Worm (Caenorhabditis elegans) whole organism, L1 larva: ENCODE data around the gene fbxa-120.
"Not testable (repeated sequence)": the region's sequence is repeated elsewhere in the genome, so short reads cannot be mapped to it uniquely, and the experiment has no call there.

Experiments used
- F16B12.6 ChIP-seq: fragments of 150-350 bp; optimal IDR thresholded peaks from 2 replicates; lab custom pipeline; 2014; ENCODE audit warnings: missing biosample characterization, missing genetic modification characterization
- Y116A8C.19 ChIP-seq: sonication (generic microtip); optimal IDR thresholded peaks from 2 replicates; lab custom pipeline; 2016; ENCODE audit warnings: missing compliant biosample characterization, missing genetic modification characterization, borderline replicate concordance
- aha-1 ChIP-seq: fragments of 150-350 bp; optimal IDR thresholded peaks from 2 replicates; lab custom pipeline; 2014; ENCODE audit warnings: missing biosample characterization, missing genetic modification characterization
- alr-1 ChIP-seq: fragments of 200-800 bp; sonication (Bioruptor generic); optimal IDR thresholded peaks from 2 replicates; lab custom pipeline; 2018; ENCODE audit warnings: borderline replicate concordance, mild to moderate bottlenecking, missing genetic modification characterization, missing compliant biosample characterization
- ceh-8 ChIP-seq: fragments of 200-800 bp; sonication (Bioruptor generic); optimal IDR thresholded peaks from 2 replicates; lab custom pipeline; 2018; ENCODE audit warnings: mild to moderate bottlenecking, missing genetic modification characterization, moderate library complexity, missing compliant biosample characterization
- ceh-82 ChIP-seq, 3 experiments: fragments of 150-350 bp in 1 of 3; sonication (generic microtip) in 2 of 3; optimal IDR thresholded peaks; 2 replicates each; lab custom pipeline; 2014 to 2017; ENCODE audit warnings: missing biosample characterization in 3 of 3, missing genetic modification characterization in 3 of 3
- ceh-88 ChIP-seq: fragments of 200-800 bp; sonication (Bioruptor generic); IDR thresholded peaks from 2 replicates; pipeline ENCODE4 v1.3.6; 2022; ENCODE audit warnings: missing genetic modification characterization, missing compliant biosample characterization
- ceh-90 ChIP-seq: sonication (generic microtip); optimal IDR thresholded peaks from 2 replicates; lab custom pipeline; 2016; ENCODE audit warnings: missing genetic modification characterization, missing compliant biosample characterization
- ces-1 ChIP-seq: fragments of 150-350 bp; optimal IDR thresholded peaks from 2 replicates; lab custom pipeline; 2014; ENCODE audit warnings: missing biosample characterization, missing genetic modification reagents, missing genetic modification characterization
- dpl-1 ChIP-seq, 3 experiments: fragments of 150-350 bp in 2 of 3; sonication (generic microtip) in 1 of 3; optimal IDR thresholded peaks; 2 replicates each; lab custom pipeline; 2014 to 2017; ENCODE audit warnings: missing biosample characterization in 3 of 3, missing genetic modification characterization in 3 of 3, missing genetic modification reagents in 3 of 3
- dsc-1 ChIP-seq: sonication (generic microtip); optimal IDR thresholded peaks from 2 replicates; lab custom pipeline; 2016; ENCODE audit warnings: mild to moderate bottlenecking, missing genetic modification characterization, missing compliant biosample characterization
- efl-3 ChIP-seq: fragments of 200-800 bp; sonication (Bioruptor generic); optimal IDR thresholded peaks from 2 replicates; lab custom pipeline; 2018; ENCODE audit warnings: mild to moderate bottlenecking, missing genetic modification characterization, missing compliant biosample characterization
- egl-27 ChIP-seq, 2 experiments: fragments of 150-350 bp in 1 of 2; sonication (generic microtip); optimal IDR thresholded peaks; 3 replicates each; lab custom pipeline; 2017 to 2018; ENCODE audit warnings: missing biosample characterization in 2 of 2, missing genetic modification characterization in 2 of 2, missing genetic modification reagents in 2 of 2
- fkh-4 ChIP-seq: sonication (generic microtip); optimal IDR thresholded peaks from 2 replicates; lab custom pipeline; 2016; ENCODE audit warnings: missing compliant biosample characterization, missing genetic modification characterization, borderline replicate concordance
- grh-1 ChIP-seq: fragments of 200-800 bp; sonication (Bioruptor generic); IDR thresholded peaks from 2 replicates; pipeline ENCODE4 v1.3.6; 2022; ENCODE audit warnings: missing genetic modification reagents, missing genetic modification characterization, missing compliant biosample characterization
- hlh-4 ChIP-seq: sonication (generic microtip); optimal IDR thresholded peaks from 2 replicates; lab custom pipeline; 2016; ENCODE audit warnings: mild to moderate bottlenecking, missing genetic modification characterization, missing compliant biosample characterization
- hpl-2 ChIP-seq: fragments of 150-350 bp; optimal IDR thresholded peaks from 2 replicates; lab custom pipeline; 2014; ENCODE audit warnings: missing biosample characterization, missing genetic modification reagents, missing genetic modification characterization
- irx-1 ChIP-seq: sonication (generic microtip); optimal IDR thresholded peaks from 2 replicates; lab custom pipeline; 2016; ENCODE audit warnings: missing genetic modification characterization, missing compliant biosample characterization
- jun-1 ChIP-seq: fragments of 150-350 bp; optimal IDR thresholded peaks from 2 replicates; lab custom pipeline; 2014; ENCODE audit warnings: missing biosample characterization, missing genetic modification reagents, missing genetic modification characterization
- lin-35 ChIP-seq, 2 experiments: fragments of 150-350 bp; optimal IDR thresholded peaks; 2 replicates each; lab custom pipeline; 2014; ENCODE audit warnings: missing biosample characterization in 2 of 2, missing genetic modification characterization in 2 of 2, missing genetic modification reagents in 2 of 2
- lsy-2 ChIP-seq, 2 experiments: fragments of 150-350 bp; optimal IDR thresholded peaks; 2 replicates each; lab custom pipeline; 2014; ENCODE audit warnings: missing biosample characterization in 2 of 2, missing genetic modification characterization in 2 of 2
- mef-2 ChIP-seq: fragments of 150-350 bp; optimal IDR thresholded peaks from 2 replicates; lab custom pipeline; 2014; ENCODE audit warnings: missing biosample characterization, missing genetic modification characterization
- mep-1 ChIP-seq: fragments of 150-350 bp; optimal IDR thresholded peaks from 2 replicates; lab custom pipeline; 2014; ENCODE audit warnings: missing biosample characterization, missing genetic modification characterization
- nhr-12 ChIP-seq: sonication (generic microtip); optimal IDR thresholded peaks from 2 replicates; lab custom pipeline; 2017; ENCODE audit warnings: missing biosample characterization, missing genetic modification characterization
- nhr-19 ChIP-seq: fragments of 200-800 bp; sonication (Bioruptor generic); conservative IDR thresholded peaks from 2 replicates; pipeline ENCODE4 v1.3.6; 2022; ENCODE audit warnings: missing genetic modification characterization, missing compliant biosample characterization
- nhr-47 ChIP-seq: sonication (generic microtip); optimal IDR thresholded peaks from 2 replicates; lab custom pipeline; 2016; ENCODE audit warnings: mild to moderate bottlenecking, missing genetic modification characterization, moderate library complexity, missing compliant biosample characterization
- nhr-71 ChIP-seq: sonication (generic microtip); optimal IDR thresholded peaks from 2 replicates; lab custom pipeline; 2016; ENCODE audit warnings: mild to moderate bottlenecking, missing genetic modification characterization, moderate library complexity, missing compliant biosample characterization
- nhr-85 ChIP-seq: sonication (generic microtip); peaks from one replicate; lab custom pipeline; 2016; ENCODE audit warnings: missing genetic modification characterization, inconsistent platforms, missing compliant biosample characterization
- nhr-90 ChIP-seq: sonication (generic microtip); optimal IDR thresholded peaks from 2 replicates; lab custom pipeline; 2016; ENCODE audit warnings: mild to moderate bottlenecking, missing genetic modification characterization, missing compliant biosample characterization; ENCODE audit not compliant: poor library complexity
- pag-3 ChIP-seq: sonication (generic microtip); optimal IDR thresholded peaks from 2 replicates; lab custom pipeline; 2017; ENCODE audit warnings: missing genetic modification characterization, mild to moderate bottlenecking, missing compliant biosample characterization, antibody characterized with exemption, borderline replicate concordance; ENCODE audit not compliant: insufficient read depth
- rnt-1 ChIP-seq: sonication (generic microtip); optimal IDR thresholded peaks from 2 replicates; lab custom pipeline; 2016; ENCODE audit warnings: mild to moderate bottlenecking, missing genetic modification characterization, moderate library complexity, missing compliant biosample characterization
- skn-1 ChIP-seq: fragments of 150-350 bp; optimal IDR thresholded peaks from 2 replicates; lab custom pipeline; 2014; ENCODE audit warnings: missing biosample characterization, missing genetic modification characterization
- snpc-4 ChIP-seq: fragments of 150-350 bp; optimal IDR thresholded peaks from 2 replicates; lab custom pipeline; 2014; ENCODE audit warnings: missing biosample characterization, missing genetic modification characterization
- snu-23 ChIP-seq: sonication (generic microtip); optimal IDR thresholded peaks from 2 replicates; lab custom pipeline; 2016; ENCODE audit warnings: missing genetic modification characterization, missing compliant biosample characterization
- sox-4 ChIP-seq: sonication (generic microtip); optimal IDR thresholded peaks from 2 replicates; lab custom pipeline; 2016; ENCODE audit warnings: missing genetic modification characterization, missing compliant biosample characterization
- swsn-7 ChIP-seq: sonication (generic microtip); optimal IDR thresholded peaks from 2 replicates; lab custom pipeline; 2016; ENCODE audit warnings: missing genetic modification characterization, missing compliant biosample characterization
- tbx-2 ChIP-seq: sonication (generic microtip); optimal IDR thresholded peaks from 2 replicates; lab custom pipeline; 2016; ENCODE audit warnings: missing genetic modification characterization, missing compliant biosample characterization
- tlp-1 ChIP-seq: fragments of 150-350 bp; optimal IDR thresholded peaks from 2 replicates; lab custom pipeline; 2014; ENCODE audit warnings: missing biosample characterization, missing genetic modification characterization
- unc-130 ChIP-seq: fragments of 150-350 bp; optimal IDR thresholded peaks from 2 replicates; lab custom pipeline; 2017; ENCODE audit warnings: missing biosample characterization, missing genetic modification characterization, inconsistent platforms
- unc-30 ChIP-seq: sonication (generic microtip); optimal IDR thresholded peaks from 2 replicates; lab custom pipeline; 2017; ENCODE audit warnings: missing biosample characterization, missing genetic modification characterization
- unc-86 ChIP-seq: sonication (generic microtip); optimal IDR thresholded peaks from 2 replicates; lab custom pipeline; 2016; ENCODE audit warnings: missing genetic modification characterization, missing compliant biosample characterization
- ztf-11 ChIP-seq, 2 experiments: sonication (generic microtip); optimal IDR thresholded peaks; 2 replicates each; lab custom pipeline; 2016 to 2017; ENCODE audit warnings: missing genetic modification characterization in 2 of 2, missing biosample characterization in 1 of 2, missing compliant biosample characterization in 1 of 2

Gene fbxa-120

ce11 chrX:17297408-17297807, 5.1 kb upstream of the fbxa-120 start:
- TF ChIP-seq nhr-85 (tag; lab: Kevin White, UChicago) (peak; percentile 0), F16B12.6 (tag; lab: Kevin White, UChicago) (peak; percentile 9), lsy-2 (tag; optimal IDR thresholded peaks at IDR 0.05; lab: Kevin White, UChicago) (peak; percentile 6 to 88), unc-30 (tag; lab: Kevin White, UChicago) (no peak), hpl-2 (no peak), lin-35 (GFP tag; optimal IDR thresholded peaks at IDR 0.05; lab: Kevin White, UChicago) (peak in 1 of 2 experiments; percentile 5), snu-23 (GFP tag; lab: Kevin White, UChicago) (no peak)

ce11 chrX:17300735-17301134, 1.8 kb upstream of the fbxa-120 start:
- TF ChIP-seq snpc-4 (tag; lab: Kevin White, UChicago), result peak; percentile 91
- TF ChIP-seq Y116A8C.19, result no peak

- TF ChIP-seq hlh-4 (tag; lab: Kevin White, UChicago) (no peak), jun-1 (tag; lab: Kevin White, UChicago) (no peak), nhr-90 (tag; lab: Kevin White, UChicago) (no peak), unc-86 (tag; lab: Kevin White, UChicago) (no peak), grh-1 (no peak)
Measured at ce11 chrX:17301900-17302299, 619 bp upstream of the fbxa-120 start, which contains the start of gene C33E10.10. Gene C33E10.10, minus strand, starts transcription at chrX:17302000.

- not testable (repeated sequence) for TF ChIP-seq irx-1, rnt-1, dsc-1 (tag; lab: Kevin White, UChicago)
Measured at ce11 chrX:17304920-17305319, 2.4 kb downstream of the fbxa-120 start, which contains the start of gene C33E10.1. Gene C33E10.1, plus strand, starts transcription at chrX:17305220.

- TF ChIP-seq fkh-4 (tag; lab: Kevin White, UChicago); unc-86 (tag; lab: Kevin White, UChicago); tbx-2: not testable (repeated sequence)
Measured at ce11 chrX:17310730-17311312, 8.3 kb downstream of the fbxa-120 start, which contains the start of gene C53C11.4. Gene C53C11.4, plus strand, starts transcription at chrX:17310908.

ce11 chrX:17314948-17315347, 12.4 kb downstream of the fbxa-120 start:
- TF ChIP-seq irx-1 (tag; lab: Kevin White, UChicago), result no peak
- peak; percentile 26 for TF ChIP-seq swsn-7 (tag; lab: Kevin White, UChicago)
- no peak for TF ChIP-seq ztf-11 (tag; optimal IDR thresholded peaks at IDR 0.05; lab: Kevin White, UChicago)
- TF ChIP-seq nhr-71, result peak; percentile 21
- no peak for TF ChIP-seq mef-2 (tag; lab: Kevin White, UChicago)
- TF ChIP-seq ceh-90, result no peak
- TF ChIP-seq dpl-1 (GFP tag; optimal IDR thresholded peaks at IDR 0.05; lab: Kevin White, UChicago), result no peak
- no peak for TF ChIP-seq mep-1
- no peak for TF ChIP-seq skn-1 (tag; lab: Kevin White, UChicago)
- TF ChIP-seq ces-1 (GFP tag; lab: Kevin White, UChicago), result no peak
- TF ChIP-seq tlp-1 (tag; lab: Kevin White, UChicago), result no peak
- TF ChIP-seq ceh-8 (GFP tag; lab: Kevin White, UChicago), result peak; percentile 23
- no peak for TF ChIP-seq efl-3
- no peak for TF ChIP-seq alr-1
- no peak for TF ChIP-seq tbx-2
- TF ChIP-seq nhr-47 (tag; lab: Kevin White, UChicago), result peak; percentile 34
- no peak for TF ChIP-seq ceh-88 (GFP tag; lab: Robert Waterston, UW)
- no peak for TF ChIP-seq nhr-19 (GFP tag; lab: Robert Waterston, UW)
- TF ChIP-seq unc-130 (tag; lab: Kevin White, UChicago), result no peak
- TF ChIP-seq egl-27 (tag; optimal IDR thresholded peaks at IDR 0.05; lab: Kevin White, UChicago), result no peak
- no peak for TF ChIP-seq aha-1 (tag; lab: Kevin White, UChicago)
- no peak for TF ChIP-seq pag-3 (tag; lab: Kevin White, UChicago)
- TF ChIP-seq nhr-12 (tag; lab: Kevin White, UChicago), result no peak
- TF ChIP-seq snpc-4 (tag; lab: Kevin White, UChicago), result no peak
- no peak for TF ChIP-seq sox-4 (tag; lab: Kevin White, UChicago)
- TF ChIP-seq ceh-82 (tag; optimal IDR thresholded peaks at IDR 0.05; lab: Kevin White, UChicago), result peak; percentile 6 to 64 (median 32)
